Fruit fly (Drosophila melanogaster) S2 (cell line): ENCODE results near the gene Or1a.

Source experiments
- CG8478 ChIP-seq: fragments of >200 bp; optimal IDR thresholded peaks from 2 replicates; lab custom pipeline; 2018
- CTCF ChIP-seq, 2 experiments: fragments of >200 bp; optimal IDR thresholded peaks; 2 replicates each; lab custom pipeline; 2018

- TF ChIP-seq CTCF (optimal IDR thresholded peaks at IDR 0.05; lab: Kevin White, UChicago) (no peak), CG8478 (lab: Kevin White, UChicago) (no peak)
Measured at dm6 chrX:293254-293653, 21.7 kb upstream of the Or1a start.
